Worm (Caenorhabditis elegans) whole organism, L4 larva: ENCODE measurements around the gene pes-9.

Experiments
- F10B5.3 ChIP-seq: sonication (generic microtip); optimal IDR thresholded peaks from 2 replicates; lab custom pipeline; 2016; ENCODE audit warnings: mild to moderate bottlenecking, missing genetic modification characterization, missing compliant biosample characterization
- F26F4.8 ChIP-seq: fragments of 200-800 bp; sonication (Bioruptor generic); conservative IDR thresholded peaks from 2 replicates; pipeline ENCODE4 v1.3.6; 2022; ENCODE audit warnings: missing genetic modification characterization, missing compliant biosample characterization
- R02D3.7 ChIP-seq: fragments of 150-350 bp; sonication (generic microtip); optimal IDR thresholded peaks from 3 replicates; lab custom pipeline; 2014; ENCODE audit warnings: missing biosample characterization, missing genetic modification characterization
- Y5F2A.4 ChIP-seq: fragments of 200-800 bp; sonication (Bioruptor generic); optimal IDR thresholded peaks from 2 replicates; lab custom pipeline; 2018; ENCODE audit warnings: mild to moderate bottlenecking, missing genetic modification characterization, missing compliant biosample characterization
- ZK337.2 ChIP-seq: fragments of 200-800 bp; sonication (Bioruptor generic); IDR thresholded peaks from 2 replicates; pipeline ENCODE4 v1.3.6; 2022; ENCODE audit warnings: missing genetic modification reagents, missing genetic modification characterization, missing compliant biosample characterization
- aha-1 ChIP-seq: fragments of 150-350 bp; peaks from one replicate; lab custom pipeline; 2014; ENCODE audit warnings: missing biosample characterization, missing genetic modification characterization
- aly-2 ChIP-seq: sonication (generic microtip); optimal IDR thresholded peaks from 2 replicates; lab custom pipeline; 2018; ENCODE audit warnings: missing biosample characterization, missing genetic modification characterization
- ama-1 ChIP-seq: fragments of 150-350 bp; optimal IDR thresholded peaks from 2 replicates; lab custom pipeline; 2014; ENCODE audit warnings: inconsistent platforms, mixed read lengths
- arid-1 ChIP-seq: fragments of 200-800 bp; sonication (Bioruptor generic); conservative IDR thresholded peaks from 2 replicates; pipeline ENCODE4 v1.3.6; 2022; ENCODE audit warnings: missing genetic modification reagents, missing genetic modification characterization, missing compliant biosample characterization
- ceh-28 ChIP-seq: fragments of 150-350 bp; optimal IDR thresholded peaks from 2 replicates; lab custom pipeline; 2014; ENCODE audit warnings: missing biosample characterization, missing genetic modification reagents, missing genetic modification characterization
- ceh-82 ChIP-seq: sonication (generic microtip); optimal IDR thresholded peaks from 2 replicates; lab custom pipeline; 2017; ENCODE audit warnings: missing biosample characterization, missing genetic modification characterization
- ces-1 ChIP-seq: fragments of 150-350 bp; sonication (generic microtip); optimal IDR thresholded peaks from 4 replicates; lab custom pipeline; 2014; ENCODE audit warnings: missing biosample characterization, missing genetic modification reagents, missing genetic modification characterization
- cey-2 ChIP-seq: sonication (generic microtip); optimal IDR thresholded peaks from 3 replicates; lab custom pipeline; 2017; ENCODE audit warnings: missing genetic modification characterization, mild to moderate bottlenecking, missing compliant biosample characterization, antibody characterized with exemption, borderline replicate concordance; ENCODE audit not compliant: insufficient read depth
- ctbp-1 ChIP-seq: fragments of 200-800 bp; sonication (Bioruptor generic); IDR thresholded peaks from 2 replicates; pipeline ENCODE4 v1.3.6; 2022; ENCODE audit warnings: missing genetic modification reagents, missing genetic modification characterization, missing compliant biosample characterization
- daf-12 ChIP-seq: fragments of 150-350 bp; optimal IDR thresholded peaks from 2 replicates; lab custom pipeline; 2014; ENCODE audit warnings: missing biosample characterization, missing genetic modification reagents, missing genetic modification characterization
- daf-16 ChIP-seq, 3 experiments: sonication (generic microtip); optimal IDR thresholded peaks; 2 replicates each; lab custom pipeline; 2016 to 2017; ENCODE audit warnings: missing genetic modification characterization in 3 of 3, missing genetic modification reagents in 3 of 3, mild to moderate bottlenecking in 2 of 3, missing compliant biosample characterization in 2 of 3, missing biosample characterization in 1 of 3, moderate library complexity in 1 of 3
- daf-19 ChIP-seq: fragments of 200-800 bp; sonication (Bioruptor generic); conservative IDR thresholded peaks from 2 replicates; pipeline ENCODE4 v1.3.6; 2022; ENCODE audit warnings: missing genetic modification characterization, missing compliant biosample characterization
- dmd-6 ChIP-seq: fragments of 200-800 bp; sonication (Bioruptor generic); IDR thresholded peaks from 2 replicates; pipeline ENCODE4 v1.3.6; 2022; ENCODE audit warnings: missing genetic modification reagents, missing genetic modification characterization, missing compliant biosample characterization
- dmd-9 ChIP-seq: fragments of 200-800 bp; sonication (Bioruptor generic); IDR thresholded peaks from 2 replicates; pipeline ENCODE4 v1.3.6; 2022; ENCODE audit warnings: missing genetic modification reagents, missing genetic modification characterization, missing compliant biosample characterization
- duxl-1 ChIP-seq: sonication (generic microtip); optimal IDR thresholded peaks from 2 replicates; lab custom pipeline; 2016; ENCODE audit warnings: mild to moderate bottlenecking, missing genetic modification characterization, moderate library complexity, missing compliant biosample characterization; ENCODE audit not compliant: poor library complexity
- egl-27 ChIP-seq: sonication (generic microtip); optimal IDR thresholded peaks from 3 replicates; lab custom pipeline; 2017; ENCODE audit warnings: missing biosample characterization, missing genetic modification reagents, missing genetic modification characterization
- egl-43 ChIP-seq: fragments of 200-800 bp; sonication (Bioruptor generic); IDR thresholded peaks from 2 replicates; pipeline ENCODE4 v1.3.6; 2022; ENCODE audit warnings: missing genetic modification reagents, missing genetic modification characterization, missing compliant biosample characterization
- fkh-10 ChIP-seq: fragments of 150-350 bp; optimal IDR thresholded peaks from 2 replicates; lab custom pipeline; 2014; ENCODE audit warnings: missing biosample characterization, missing genetic modification reagents, missing genetic modification characterization
- fos-1 ChIP-seq: fragments of 150-350 bp; optimal IDR thresholded peaks from 2 replicates; lab custom pipeline; 2014; ENCODE audit warnings: missing biosample characterization, missing genetic modification characterization
- gei-8 ChIP-seq: fragments of 200-800 bp; sonication (Bioruptor generic); optimal IDR thresholded peaks from 2 replicates; lab custom pipeline; 2018; ENCODE audit warnings: mild to moderate bottlenecking, missing genetic modification characterization, missing compliant biosample characterization
- hlh-11 ChIP-seq: fragments of 200-800 bp; sonication (Bioruptor generic); optimal IDR thresholded peaks from 2 replicates; lab custom pipeline; 2018; ENCODE audit warnings: mild to moderate bottlenecking, missing genetic modification characterization, missing compliant biosample characterization
- hlh-30 ChIP-seq: sonication (generic microtip); optimal IDR thresholded peaks from 2 replicates; lab custom pipeline; 2017; ENCODE audit warnings: antibody characterized with exemption, mild to moderate bottlenecking, missing genetic modification characterization, missing compliant biosample characterization; ENCODE audit not compliant: insufficient read depth
- hmg-1.1 ChIP-seq: fragments of 200-800 bp; sonication (Bioruptor generic); IDR thresholded peaks from 2 replicates; pipeline ENCODE4 v1.3.6; 2022; ENCODE audit warnings: missing genetic modification reagents, missing genetic modification characterization, missing compliant biosample characterization
- lin-1 ChIP-seq: fragments of 200-800 bp; sonication (Bioruptor generic); IDR thresholded peaks from 2 replicates; pipeline ENCODE4 v1.3.6; 2022; ENCODE audit warnings: missing genetic modification reagents, missing genetic modification characterization, missing compliant biosample characterization
- lin-13 ChIP-seq: fragments of 150-350 bp; optimal IDR thresholded peaks from 2 replicates; lab custom pipeline; 2014; ENCODE audit warnings: missing biosample characterization, missing genetic modification reagents, missing genetic modification characterization
- lin-15B ChIP-seq: fragments of 150-350 bp; sonication (generic microtip); optimal IDR thresholded peaks from 3 replicates; lab custom pipeline; 2014; ENCODE audit warnings: missing biosample characterization, missing genetic modification characterization
- lin-39 ChIP-seq: fragments of 150-350 bp; optimal IDR thresholded peaks from 2 replicates; lab custom pipeline; 2014; ENCODE audit warnings: missing biosample characterization, missing genetic modification reagents, missing genetic modification characterization
- lir-3 ChIP-seq: sonication (generic microtip); optimal IDR thresholded peaks from 2 replicates; lab custom pipeline; 2016; ENCODE audit warnings: mild to moderate bottlenecking, missing genetic modification characterization, missing compliant biosample characterization
- lsy-2 ChIP-seq, 2 experiments: fragments of 150-350 bp in 1 of 2; sonication (generic microtip) in 1 of 2; optimal IDR thresholded peaks; 2 replicates each; lab custom pipeline; 2014 to 2017; ENCODE audit warnings: missing biosample characterization in 2 of 2, missing genetic modification characterization in 2 of 2
- nhr-111 ChIP-seq: fragments of 200-800 bp; sonication (Bioruptor generic); optimal IDR thresholded peaks from 2 replicates; lab custom pipeline; 2018; ENCODE audit warnings: mild to moderate bottlenecking, missing genetic modification characterization, missing compliant biosample characterization
- nhr-25 ChIP-seq: sonication (generic microtip); optimal IDR thresholded peaks from 2 replicates; lab custom pipeline; 2017; ENCODE audit warnings: missing genetic modification characterization, mild to moderate bottlenecking, missing compliant biosample characterization, antibody characterized with exemption, moderate library complexity, borderline replicate concordance; ENCODE audit not compliant: insufficient read depth
- nhr-28 ChIP-seq: fragments of 150-350 bp; optimal IDR thresholded peaks from 2 replicates; lab custom pipeline; 2014; ENCODE audit warnings: missing biosample characterization, missing genetic modification characterization
- nhr-41 ChIP-seq: fragments of 200-800 bp; sonication (Bioruptor generic); IDR thresholded peaks from 2 replicates; pipeline ENCODE4 v1.3.6; 2022; ENCODE audit warnings: missing genetic modification reagents, missing genetic modification characterization, missing compliant biosample characterization
- nhr-48 ChIP-seq: sonication (generic microtip); optimal IDR thresholded peaks from 2 replicates; lab custom pipeline; 2016; ENCODE audit warnings: mild to moderate bottlenecking, missing genetic modification characterization, missing compliant biosample characterization
- nhr-6 ChIP-seq: fragments of 150-350 bp; optimal IDR thresholded peaks from 2 replicates; lab custom pipeline; 2014; ENCODE audit warnings: missing biosample characterization, missing genetic modification characterization
- pha-4 ChIP-seq, 2 experiments: fragments of 150-350 bp in 1 of 2; fragments of 200-800 bp in 1 of 2; sonication (Bioruptor generic) in 1 of 2; IDR thresholded peaks in 1 of 2; optimal IDR thresholded peaks in 1 of 2; 2 replicates each; pipeline versions ENCODE4 v1.3.6 to Lab custom; 2014 to 2022; ENCODE audit warnings: missing genetic modification characterization in 2 of 2, missing genetic modification reagents in 2 of 2, missing biosample characterization in 1 of 2, missing compliant biosample characterization in 1 of 2
- php-3 ChIP-seq: fragments of 200-800 bp; sonication (Bioruptor generic); IDR thresholded peaks from 2 replicates; pipeline ENCODE4 v1.3.6; 2022; ENCODE audit warnings: missing genetic modification reagents, missing genetic modification characterization, missing compliant biosample characterization
- sdz-12 ChIP-seq: fragments of 200-800 bp; sonication (Bioruptor generic); optimal IDR thresholded peaks from 2 replicates; lab custom pipeline; 2018; ENCODE audit warnings: mild to moderate bottlenecking, missing genetic modification characterization, missing compliant biosample characterization
- spr-3 ChIP-seq: fragments of 200-800 bp; sonication (Bioruptor generic); optimal IDR thresholded peaks from 2 replicates; lab custom pipeline; 2018; ENCODE audit warnings: mild to moderate bottlenecking, missing genetic modification characterization, missing compliant biosample characterization
- tag-97 ChIP-seq: fragments of 200-800 bp; sonication (Bioruptor generic); IDR thresholded peaks from 2 replicates; pipeline ENCODE4 v1.3.6; 2022; ENCODE audit warnings: missing genetic modification characterization, missing compliant biosample characterization
- unc-39 ChIP-seq: sonication (generic microtip); optimal IDR thresholded peaks from 2 replicates; lab custom pipeline; 2017; ENCODE audit warnings: missing biosample characterization, missing genetic modification characterization
- vab-7 ChIP-seq: fragments of 200-800 bp; sonication (Bioruptor generic); IDR thresholded peaks from 2 replicates; pipeline ENCODE4 v1.3.6; 2022; ENCODE audit warnings: missing genetic modification reagents, missing genetic modification characterization, missing compliant biosample characterization
- zag-1 ChIP-seq: fragments of 150-350 bp; optimal IDR thresholded peaks from 2 replicates; lab custom pipeline; 2014; ENCODE audit warnings: missing biosample characterization, missing genetic modification characterization
- zip-2 ChIP-seq: fragments of 150-350 bp; optimal IDR thresholded peaks from 2 replicates; lab custom pipeline; 2014; ENCODE audit warnings: missing biosample characterization, missing genetic modification characterization
- ztf-11 ChIP-seq: fragments of 150-350 bp; optimal IDR thresholded peaks from 2 replicates; lab custom pipeline; 2014; ENCODE audit warnings: missing biosample characterization, missing genetic modification characterization
- ztf-7 ChIP-seq: fragments of 150-350 bp; optimal IDR thresholded peaks from 2 replicates; lab custom pipeline; 2014; ENCODE audit warnings: missing biosample characterization, missing genetic modification characterization

pes-9 gene

DNA sequence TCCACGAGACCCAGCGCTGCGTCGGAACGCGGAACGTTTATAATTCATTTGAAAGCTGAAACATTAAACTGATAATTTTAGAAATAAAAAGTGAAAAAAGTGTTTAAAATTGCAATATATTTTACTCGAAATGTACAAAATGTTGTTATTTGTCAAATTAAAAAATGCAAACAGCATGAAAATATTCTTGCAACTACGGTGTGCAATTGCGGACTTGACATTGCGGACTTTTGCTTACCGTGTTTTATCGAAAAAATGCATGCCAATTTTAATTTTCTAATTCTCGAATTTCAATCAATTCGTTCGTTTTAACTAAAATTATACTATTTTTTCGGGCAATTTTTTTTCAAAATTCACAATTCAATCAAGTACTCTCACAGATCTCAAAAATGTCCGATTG is 15.3 kb upstream of the pes-9 start, which contains the start of the genes R11H6.5 and ccnk-1 (continued):
- TF ChIP-seq egl-43 (GFP tag; lab: Robert Waterston, UW) (no peak), nhr-111 (GFP tag; lab: Kevin White, UChicago) (no peak), daf-12 (tag; lab: Kevin White, UChicago) (no peak), R02D3.7 (tag; lab: Kevin White, UChicago) (no peak), ces-1 (GFP tag; lab: Kevin White, UChicago) (no peak), zip-2 (tag; lab: Kevin White, UChicago) (no peak), nhr-25 (tag; lab: Kevin White, UChicago) (no peak), sdz-12 (GFP tag; lab: Kevin White, UChicago) (no peak), egl-27 (tag; lab: Kevin White, UChicago) (no peak), nhr-48 (tag; lab: Kevin White, UChicago) (no peak), Y5F2A.4 (GFP tag; lab: Kevin White, UChicago) (no peak), fos-1 (no peak), php-3 (GFP tag; lab: Robert Waterston, UW) (no peak), hlh-30 (tag; lab: Kevin White, UChicago) (peak; percentile 43), lin-13 (GFP tag; lab: Kevin White, UChicago) (no peak), nhr-41 (no peak), hmg-1.1 (GFP tag; lab: Robert Waterston, UW) (no peak), ztf-11 (no peak), lin-15B (tag; lab: Kevin White, UChicago) (no peak), nhr-28 (no peak), ctbp-1 (GFP tag; lab: Robert Waterston, UW) (no peak), ZK337.2 (GFP tag; lab: Robert Waterston, UW) (no peak), ztf-7 (tag; lab: Kevin White, UChicago) (no peak), daf-19 (no peak), hlh-11 (tag; lab: Kevin White, UChicago) (no peak), spr-3 (GFP tag; lab: Kevin White, UChicago) (no peak), aha-1 (tag; lab: Kevin White, UChicago) (no peak), vab-7 (GFP tag; lab: Robert Waterston, UW) (no peak), dmd-6 (GFP tag; lab: Robert Waterston, UW) (no peak), tag-97 (GFP tag; lab: Robert Waterston, UW) (no peak), zag-1 (tag; lab: Kevin White, UChicago) (no peak), fkh-10 (GFP tag; lab: Kevin White, UChicago) (no peak), ceh-28 (tag; lab: Kevin White, UChicago) (no peak), lin-1 (GFP tag; lab: Robert Waterston, UW) (no peak), duxl-1 (tag; lab: Kevin White, UChicago) (no peak), cey-2 (tag; lab: Kevin White, UChicago) (no peak), daf-16 (GFP tag; optimal IDR thresholded peaks at IDR 0.05; lab: Kevin White, UChicago) (no peak), daf-16 (tag; optimal IDR thresholded peaks at IDR 0.05; lab: Kevin White, UChicago) (no peak), lir-3 (no peak), lin-39 (no peak), ama-1 (no peak), dmd-9 (GFP tag; lab: Robert Waterston, UW) (no peak), gei-8 (no peak), lsy-2 (tag; optimal IDR thresholded peaks at IDR 0.05; lab: Kevin White, UChicago) (peak; percentile 90 to 99), F10B5.3 (tag; lab: Kevin White, UChicago) (no peak), F26F4.8 (GFP tag; lab: Robert Waterston, UW) (no peak), ceh-82 (tag; lab: Kevin White, UChicago) (no peak), unc-39 (no peak), aly-2 (tag; lab: Kevin White, UChicago) (no peak), arid-1 (GFP tag; lab: Robert Waterston, UW) (no peak), pha-4 (GFP tag; IDR thresholded peaks at IDR 0.05; lab: Robert Waterston, UW) (no peak), pha-4 (tag; optimal IDR thresholded peaks at IDR 0.05; lab: Kevin White, UChicago) (no peak), nhr-6 (peak; percentile 84)
